Worm (Caenorhabditis elegans): ENCODE data around the gene lep-2.

The lep-2 gene

DNA sequence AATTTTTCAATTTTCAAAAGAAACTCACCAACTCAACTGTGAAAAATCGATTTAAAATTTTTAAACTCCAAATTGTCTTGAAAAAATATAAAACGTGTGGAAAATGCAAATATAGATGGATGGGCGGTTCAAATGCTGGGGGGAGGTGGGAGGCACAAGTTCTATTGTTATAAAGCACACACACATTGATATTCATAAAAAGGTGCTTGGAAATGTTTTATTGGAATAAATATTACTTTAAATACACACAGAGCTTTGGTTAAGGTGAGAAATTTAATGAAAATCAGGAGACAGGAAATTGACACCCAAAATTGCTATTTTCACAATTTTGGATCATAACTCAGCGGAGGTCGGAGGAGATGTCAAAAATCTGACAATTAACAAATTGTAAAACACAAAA lies 52.2 kb downstream of the lep-2 start, which contains the start of gene Y55F3AM.11:
Y55F3AM.11 (minus strand) TSS at position 101 of the 400 bp plus-strand sequence.
- TF ChIP-seq bed-2 (GFP tag; IDR thresholded peaks at IDR 0.05) (no peak), fkh-3 (tag; optimal IDR thresholded peaks at IDR 0.05) (no peak), ekl-4 (GFP tag; IDR thresholded peaks at IDR 0.05) (no peak), hlh-26 (GFP tag; conservative IDR thresholded peaks at IDR 0.05) (no peak), pbrm-1 (GFP tag; IDR thresholded peaks at IDR 0.05) (no peak), nhr-120 (GFP tag; IDR thresholded peaks at IDR 0.05) (no peak), unc-130 (GFP tag; optimal IDR thresholded peaks at IDR 0.05) (no peak), madf-3 (GFP tag; IDR thresholded peaks at IDR 0.05) (no peak), ceh-100 (GFP tag; IDR thresholded peaks at IDR 0.05) (no peak), F52B5.7 (tag; optimal IDR thresholded peaks at IDR 0.05) (no peak), efl-1 (GFP tag; optimal IDR thresholded peaks at IDR 0.05) (no peak), B0019.2 (GFP tag; conservative IDR thresholded peaks at IDR 0.05) (no peak), F23B12.7 (tag; optimal IDR thresholded peaks at IDR 0.05; ENCODE audit: insufficient read depth) (no peak), hmg-20 (GFP tag; IDR thresholded peaks at IDR 0.05) (no peak), K12H6.12 (tag; optimal IDR thresholded peaks at IDR 0.05) (no peak), F57C9.4 (tag; optimal IDR thresholded peaks at IDR 0.05) (no peak), lsy-27 (tag; optimal IDR thresholded peaks at IDR 0.05; ENCODE audit: borderline replicate concordance, insufficient read depth) (no peak), F22D6.2 (tag; optimal IDR thresholded peaks at IDR 0.05) (no peak), Y53G8AR.9 (GFP tag; conservative IDR thresholded peaks at IDR 0.05) (no peak), tlf-1 (GFP tag; optimal IDR thresholded peaks at IDR 0.05) (no peak)

- TF ChIP-seq lin-35 (GFP tag; optimal IDR thresholded peaks at IDR 0.05), result no peak
- TF ChIP-seq mxl-1 (tag; optimal IDR thresholded peaks at IDR 0.05), result no peak
- no peak for TF ChIP-seq pbrm-1 (GFP tag; IDR thresholded peaks at IDR 0.05)
- TF ChIP-seq madf-8 (GFP tag; conservative IDR thresholded peaks at IDR 0.05), result no peak
- TF ChIP-seq lin-26 (GFP tag; IDR thresholded peaks at IDR 0.05), result no peak
These were observed 53.6 kb downstream of the lep-2 start, which contains the start of gene srx-12 for ce11 chrIV:1045683-1046082. TSS of gene srx-12 (plus strand) at chrIV:1045983.

DNA sequence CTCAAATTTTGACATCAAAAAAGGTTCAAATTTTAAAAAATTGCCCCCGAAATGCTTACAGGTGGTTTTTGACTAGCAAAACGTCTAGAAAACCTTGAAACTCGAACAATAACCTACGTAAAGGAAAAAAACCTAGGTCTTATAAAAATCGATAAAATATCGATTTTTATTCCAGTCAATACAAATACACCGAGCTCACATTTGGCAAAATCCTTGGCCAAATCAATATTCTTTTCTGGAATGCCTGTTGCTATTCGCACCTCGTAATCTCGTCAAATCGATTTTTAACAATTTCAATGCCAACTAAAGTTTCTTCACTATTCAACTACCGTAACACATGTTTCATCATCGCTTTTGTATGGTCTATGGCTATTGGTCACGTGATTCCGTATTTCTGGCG lies 54.9 kb downstream of the lep-2 start:
- TF ChIP-seq mel-28 (tag; optimal IDR thresholded peaks at IDR 0.05; ENCODE audit: borderline replicate concordance), result no peak
- TF ChIP-seq die-1 (tag; optimal IDR thresholded peaks at IDR 0.05), result no peak
- no peak for TF ChIP-seq dpff-1 (tag; optimal IDR thresholded peaks at IDR 0.05)
- TF ChIP-seq aptf-3 (GFP tag; IDR thresholded peaks at IDR 0.05), result no peak
- no peak for TF ChIP-seq nhr-27 (tag; optimal IDR thresholded peaks at IDR 0.05)
- no peak for TF ChIP-seq lin-26 (GFP tag; IDR thresholded peaks at IDR 0.05)
- no peak for TF ChIP-seq lin-40 (tag; optimal IDR thresholded peaks at IDR 0.05)
- TF ChIP-seq F49E8.2 (tag; optimal IDR thresholded peaks at IDR 0.05; ENCODE audit: insufficient read depth), result no peak
- TF ChIP-seq ccch-3 (GFP tag; optimal IDR thresholded peaks at IDR 0.05), result no peak
- no peak for TF ChIP-seq atf-7 (tag; optimal IDR thresholded peaks at IDR 0.05)
- no peak for TF ChIP-seq F22D6.2 (tag; optimal IDR thresholded peaks at IDR 0.05)
- TF ChIP-seq C06A6.2 (GFP tag; conservative IDR thresholded peaks at IDR 0.05), result no peak
- TF ChIP-seq D2030.7 (GFP tag; IDR thresholded peaks at IDR 0.05), result no peak
- no peak for TF ChIP-seq ceh-58 (GFP tag; IDR thresholded peaks at IDR 0.05)
- TF ChIP-seq nfya-1 (tag; optimal IDR thresholded peaks at IDR 0.05; ENCODE audit: borderline replicate concordance, insufficient read depth), result no peak
